Worm (Caenorhabditis elegans) whole organism, L4/young adult: ENCODE measurements around the gene sgca-1.

ENCODE experiments used
- W03F9.2 ChIP-seq: fragments of 150-350 bp; optimal IDR thresholded peaks from 2 replicates; lab custom pipeline; 2014; ENCODE audit warnings: missing biosample characterization, missing genetic modification characterization
- dao-5 ChIP-seq: sonication (generic microtip); optimal IDR thresholded peaks from 2 replicates; lab custom pipeline; 2016; ENCODE audit warnings: missing genotype, missing genetic modification characterization, moderate library complexity, missing compliant biosample characterization
- him-1 ChIP-seq: sonication (generic microtip); optimal IDR thresholded peaks from 2 replicates; lab custom pipeline; 2016; ENCODE audit warnings: missing genotype, missing genetic modification reagents, missing genetic modification characterization, missing compliant biosample characterization

DNA sequence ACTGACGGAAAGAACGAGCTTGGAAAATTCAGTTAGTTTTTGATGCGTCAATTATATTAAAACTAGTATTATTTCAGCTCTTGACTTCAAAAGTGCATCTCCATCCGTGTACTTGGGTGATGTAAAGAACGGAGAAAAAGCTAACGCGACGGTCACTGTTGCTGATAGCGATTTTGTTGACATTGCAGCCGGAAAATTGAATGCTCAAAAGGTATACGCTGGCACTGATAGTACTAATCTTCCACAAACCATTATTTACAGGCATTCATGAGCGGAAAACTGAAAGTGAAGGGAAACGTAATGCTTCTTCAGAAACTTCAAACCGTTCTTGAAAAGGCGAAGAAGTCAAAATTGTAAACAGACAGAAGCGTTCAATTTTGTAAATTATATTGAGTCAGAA, 30.3 kb upstream of the sgca-1 start:
- TF ChIP-seq dao-5 (tag; lab: Kevin White, UChicago) (no peak), W03F9.2 (no peak), him-1 (no peak)
